Worm (Caenorhabditis elegans) whole organism, young adult: Measurements from ENCODE around the gene eef-1B.2.
"Not testable (repeated sequence)": the region's sequence is repeated elsewhere in the genome, so short reads cannot be mapped to it uniquely, and the experiment has no call there.

Experiments
- B0035.1 ChIP-seq: sonication (generic microtip); optimal IDR thresholded peaks from 2 replicates; lab custom pipeline; 2016; ENCODE audit warnings: missing genetic modification characterization, mild to moderate bottlenecking, missing compliant biosample characterization, missing genotype, missing genetic modification reagents
- B0261.1 ChIP-seq: sonication (generic microtip); optimal IDR thresholded peaks from 2 replicates; lab custom pipeline; 2016; ENCODE audit warnings: mild to moderate bottlenecking, missing genetic modification characterization, moderate library complexity, missing compliant biosample characterization
- B0336.3 ChIP-seq: fragments of 200-800 bp; sonication (Bioruptor generic); IDR thresholded peaks from 2 replicates; pipeline ENCODE4 v1.3.6; 2022; ENCODE audit warnings: missing genetic modification characterization, missing compliant biosample characterization
- C17E4.6 ChIP-seq: fragments of 200-800 bp; sonication (Bioruptor generic); IDR thresholded peaks from 2 replicates; pipeline ENCODE4 v1.3.6; 2022; ENCODE audit warnings: missing genetic modification reagents, missing genetic modification characterization, missing compliant biosample characterization
- F10E7.11 ChIP-seq: sonication (generic microtip); optimal IDR thresholded peaks from 2 replicates; lab custom pipeline; 2017; ENCODE audit warnings: mild to moderate bottlenecking, missing genetic modification characterization, moderate library complexity, missing compliant biosample characterization
- F37B4.10 ChIP-seq: fragments of 200-800 bp; sonication (Bioruptor generic); IDR thresholded peaks from 2 replicates; pipeline ENCODE4 v1.3.6; 2022; ENCODE audit warnings: missing genetic modification characterization, missing compliant biosample characterization
- F57A8.1 ChIP-seq: fragments of 200-800 bp; sonication (Bioruptor generic); optimal IDR thresholded peaks from 2 replicates; lab custom pipeline; 2018; ENCODE audit warnings: mild to moderate bottlenecking, missing genetic modification characterization, moderate library complexity, missing compliant biosample characterization
- Y53F4B.3 ChIP-seq: fragments of 200-800 bp; sonication (Bioruptor generic); IDR thresholded peaks from 2 replicates; pipeline ENCODE4 v1.3.6; 2022; ENCODE audit warnings: missing genetic modification reagents, missing genetic modification characterization, missing compliant biosample characterization
- Y56A3A.18 ChIP-seq: fragments of 200-800 bp; sonication (Bioruptor generic); IDR thresholded peaks from 2 replicates; pipeline ENCODE4 v1.3.6; 2022; ENCODE audit warnings: missing genetic modification reagents, missing genetic modification characterization, missing compliant biosample characterization
- Y95B8A.8 ChIP-seq: fragments of 200-800 bp; sonication (Bioruptor generic); IDR thresholded peaks from 2 replicates; pipeline ENCODE4 v1.3.6; 2022; ENCODE audit warnings: missing genetic modification reagents, missing genetic modification characterization, missing compliant biosample characterization
- ama-1 ChIP-seq, 3 experiments: fragments of 150-350 bp in 1 of 3; sonication (generic microtip) in 2 of 3; optimal IDR thresholded peaks; 2 replicates each; lab custom pipeline; 2014 to 2018; ENCODE audit warnings: missing biosample characterization in 2 of 3, missing genetic modification characterization in 2 of 3, missing genetic modification reagents in 2 of 3
- attf-5 ChIP-seq: fragments of 200-800 bp; sonication (Bioruptor generic); optimal IDR thresholded peaks from 2 replicates; lab custom pipeline; 2018; ENCODE audit warnings: mild to moderate bottlenecking, missing genetic modification characterization, missing compliant biosample characterization
- bed-1 ChIP-seq: fragments of 200-800 bp; sonication (Bioruptor generic); IDR thresholded peaks from 2 replicates; pipeline ENCODE4 v1.3.6; 2022; ENCODE audit warnings: missing genetic modification reagents, missing genetic modification characterization, missing compliant biosample characterization
- bed-2 ChIP-seq: fragments of 200-800 bp; sonication (Bioruptor generic); IDR thresholded peaks from 2 replicates; pipeline ENCODE4 v1.3.6; 2022; ENCODE audit warnings: missing genetic modification reagents, missing genetic modification characterization, missing compliant biosample characterization
- cebp-2 ChIP-seq: fragments of 200-800 bp; sonication (Bioruptor generic); IDR thresholded peaks from 2 replicates; pipeline ENCODE4 v1.3.6; 2022; ENCODE audit warnings: missing genetic modification characterization, missing compliant biosample characterization
- ceh-100 ChIP-seq: fragments of 200-800 bp; sonication (Bioruptor generic); IDR thresholded peaks from 2 replicates; pipeline ENCODE4 v1.3.6; 2022; ENCODE audit warnings: missing genetic modification reagents, missing genetic modification characterization, missing compliant biosample characterization
- ceh-27 ChIP-seq: fragments of 200-800 bp; sonication (Bioruptor generic); optimal IDR thresholded peaks from 2 replicates; lab custom pipeline; 2018; ENCODE audit warnings: mild to moderate bottlenecking, missing genetic modification characterization, moderate library complexity, missing compliant biosample characterization
- die-1 ChIP-seq: sonication (generic microtip); optimal IDR thresholded peaks from 2 replicates; lab custom pipeline; 2016; ENCODE audit warnings: missing genotype, mild to moderate bottlenecking, missing genetic modification characterization, missing compliant biosample characterization
- dox-1 ChIP-seq: fragments of 200-800 bp; sonication (Bioruptor generic); IDR thresholded peaks from 2 replicates; pipeline ENCODE4 v1.3.6; 2022; ENCODE audit warnings: missing genetic modification reagents, missing genetic modification characterization, missing compliant biosample characterization
- dpl-1 ChIP-seq: fragments of 150-350 bp; optimal IDR thresholded peaks from 2 replicates; lab custom pipeline; 2014; ENCODE audit warnings: missing biosample characterization, missing genetic modification reagents, missing genetic modification characterization
- efl-1 ChIP-seq: fragments of 150-350 bp; optimal IDR thresholded peaks from 2 replicates; lab custom pipeline; 2014; ENCODE audit warnings: missing biosample characterization, missing genetic modification reagents, missing genetic modification characterization
- egl-44 ChIP-seq: fragments of 200-800 bp; sonication (Bioruptor generic); IDR thresholded peaks from 2 replicates; pipeline ENCODE4 v1.3.6; 2022; ENCODE audit warnings: missing genetic modification reagents, missing genetic modification characterization, missing compliant biosample characterization
- ekl-4 ChIP-seq: fragments of 200-800 bp; sonication (Bioruptor generic); IDR thresholded peaks from 2 replicates; pipeline ENCODE4 v1.3.6; 2022; ENCODE audit warnings: missing genetic modification reagents, missing genetic modification characterization, missing compliant biosample characterization
- fkh-3 ChIP-seq: sonication (generic microtip); optimal IDR thresholded peaks from 2 replicates; lab custom pipeline; 2016; ENCODE audit warnings: mild to moderate bottlenecking, missing genetic modification characterization, missing compliant biosample characterization
- lag-1 ChIP-seq: fragments of 200-800 bp; sonication (Bioruptor generic); IDR thresholded peaks from 2 replicates; pipeline ENCODE4 v1.3.6; 2022; ENCODE audit warnings: missing genetic modification reagents, missing genetic modification characterization, missing compliant biosample characterization
- lin-26 ChIP-seq: fragments of 200-800 bp; sonication (Bioruptor generic); IDR thresholded peaks from 2 replicates; pipeline ENCODE4 v1.3.6; 2022; ENCODE audit warnings: missing genetic modification reagents, missing genetic modification characterization, missing compliant biosample characterization
- lir-1 ChIP-seq: fragments of 200-800 bp; sonication (Bioruptor generic); conservative IDR thresholded peaks from 2 replicates; pipeline ENCODE4 v1.3.6; 2022; ENCODE audit warnings: missing genetic modification reagents, missing genetic modification characterization, missing compliant biosample characterization
- lsy-27 ChIP-seq: sonication (generic microtip); optimal IDR thresholded peaks from 2 replicates; lab custom pipeline; 2017; ENCODE audit warnings: missing genetic modification characterization, mild to moderate bottlenecking, missing compliant biosample characterization, antibody characterized with exemption, missing genotype, borderline replicate concordance; ENCODE audit not compliant: insufficient read depth
- madf-6 ChIP-seq: fragments of 200-800 bp; sonication (Bioruptor generic); IDR thresholded peaks from 2 replicates; pipeline ENCODE4 v1.3.6; 2022; ENCODE audit warnings: missing genetic modification reagents, missing genetic modification characterization, missing compliant biosample characterization
- mcd-1 ChIP-seq: fragments of 200-800 bp; sonication (Bioruptor generic); IDR thresholded peaks from 2 replicates; pipeline ENCODE4 v1.3.6; 2022; ENCODE audit warnings: missing genetic modification reagents, missing genetic modification characterization, missing compliant biosample characterization
- rec-8 ChIP-seq, 2 experiments: sonication (generic microtip); optimal IDR thresholded peaks; 2 replicates each; lab custom pipeline; 2016; ENCODE audit warnings: mild to moderate bottlenecking in 2 of 2, missing genetic modification characterization in 2 of 2, missing genetic modification reagents in 2 of 2, missing genotype in 2 of 2, missing biosample characterization in 1 of 2, missing compliant biosample characterization in 1 of 2, moderate library complexity in 1 of 2
- repo-1 ChIP-seq: sonication (generic microtip); optimal IDR thresholded peaks from 2 replicates; lab custom pipeline; 2017; ENCODE audit warnings: mild to moderate bottlenecking, missing genetic modification characterization, missing compliant biosample characterization
- rpc-1 ChIP-seq, 2 experiments: fragments of 150-350 bp in 1 of 2; sonication (generic microtip) in 1 of 2; optimal IDR thresholded peaks; 2 replicates each; lab custom pipeline; 2014 to 2018; ENCODE audit warnings: missing biosample characterization in 1 of 2, missing genetic modification characterization in 1 of 2, missing genetic modification reagents in 1 of 2, missing genotype in 1 of 2
- sdz-38 ChIP-seq: sonication (generic microtip); optimal IDR thresholded peaks from 2 replicates; lab custom pipeline; 2016; ENCODE audit warnings: missing genotype, missing genetic modification characterization, missing compliant biosample characterization
- sea-2 ChIP-seq: fragments of 200-800 bp; sonication (Bioruptor generic); IDR thresholded peaks from 2 replicates; pipeline ENCODE4 v1.3.6; 2022; ENCODE audit warnings: missing genetic modification characterization, missing compliant biosample characterization
- snpc-1.1 ChIP-seq: sonication (generic microtip); optimal IDR thresholded peaks from 2 replicates; lab custom pipeline; 2017; ENCODE audit warnings: missing genetic modification characterization, mild to moderate bottlenecking, missing compliant biosample characterization, antibody characterized with exemption, moderate library complexity, missing genotype, missing genetic modification reagents; ENCODE audit not compliant: insufficient read depth
- snpc-1.3 ChIP-seq: sonication (generic microtip); optimal IDR thresholded peaks from 2 replicates; lab custom pipeline; 2017; ENCODE audit warnings: missing genetic modification characterization, mild to moderate bottlenecking, missing compliant biosample characterization, antibody characterized with exemption, moderate library complexity, missing genotype, missing genetic modification reagents; ENCODE audit not compliant: insufficient read depth
- snpc-4 ChIP-seq, 5 experiments: fragments of 150-350 bp in 1 of 5; sonication (generic microtip) in 4 of 5; optimal IDR thresholded peaks; 2 replicates each; lab custom pipeline; 2014 to 2018; ENCODE audit warnings: missing genetic modification characterization in 5 of 5, missing biosample characterization in 3 of 5, antibody characterized with exemption in 2 of 5, mild to moderate bottlenecking in 2 of 5, missing compliant biosample characterization in 2 of 5, missing genotype in 2 of 5, moderate library complexity in 2 of 5, missing genetic modification reagents in 1 of 5
- tbx-9 ChIP-seq: sonication (generic microtip); optimal IDR thresholded peaks from 2 replicates; lab custom pipeline; 2016; ENCODE audit warnings: borderline replicate concordance, missing genetic modification characterization, inconsistent platforms, missing compliant biosample characterization
- zfh-2 ChIP-seq: fragments of 200-800 bp; sonication (Bioruptor generic); conservative IDR thresholded peaks from 2 replicates; pipeline ENCODE4 v1.3.6; 2022; ENCODE audit warnings: missing genetic modification reagents, missing genetic modification characterization, missing compliant biosample characterization
- ztf-18 ChIP-seq: sonication (generic microtip); optimal IDR thresholded peaks from 2 replicates; lab custom pipeline; 2016; ENCODE audit warnings: missing genotype, mild to moderate bottlenecking, missing genetic modification characterization, missing compliant biosample characterization
- ztf-3 ChIP-seq: fragments of 200-800 bp; sonication (Bioruptor generic); optimal IDR thresholded peaks from 2 replicates; lab custom pipeline; 2018; ENCODE audit warnings: mild to moderate bottlenecking, missing genetic modification characterization, missing compliant biosample characterization

Gene eef-1B.2

ce11 chrIV:15046162-15046561, 9.0 kb downstream of the eef-1B.2 start (continued):
- TF ChIP-seq lag-1 (no peak), efl-1 (no peak), B0261.1 (tag; lab: Kevin White, UChicago) (no peak), rec-8 (tag; optimal IDR thresholded peaks at IDR 0.05; lab: Kevin White, UChicago) (no peak), madf-6 (GFP tag; lab: Robert Waterston, UW) (no peak), lsy-27 (no peak), dox-1 (0 out of 2 replicates have a peak, but pooled peaks have one; percentile 9), sdz-38 (no peak), lir-1 (no peak), zfh-2 (peak; percentile 46; the same call in 1 of the 2 replicates), snpc-1.1 (no peak), lin-26 (0 out of 2 replicates have a peak, but pooled peaks have one; percentile 37), bed-2 (no peak), cebp-2 (GFP tag; lab: Robert Waterston, UW) (peak; percentile 83; the same call in 1 of the 2 replicates), C17E4.6 (GFP tag; lab: Robert Waterston, UW) (no peak), sea-2 (GFP tag; lab: Robert Waterston, UW) (no peak), ztf-18 (tag; lab: Kevin White, UChicago) (peak; percentile 37), attf-5 (GFP tag; lab: Kevin White, UChicago) (no peak), dpl-1 (GFP tag; lab: Kevin White, UChicago) (no peak), rpc-1 (optimal IDR thresholded peaks at IDR 0.05; lab: Kevin White, UChicago) (no peak), rpc-1 (tag; optimal IDR thresholded peaks at IDR 0.05; lab: Kevin White, UChicago) (no peak)
- TF ChIP-seq, all 124 proteins: peak for 7

- not testable (repeated sequence) for TF ChIP-seq snpc-4 (GFP tag; optimal IDR thresholded peaks at IDR 0.05; lab: Kevin White, UChicago)
- TF ChIP-seq snpc-4 (tag; optimal IDR thresholded peaks at IDR 0.05; lab: Kevin White, UChicago): peak in 1 of 4 experiments; percentile 67
- TF ChIP-seq mcd-1 (GFP tag; lab: Robert Waterston, UW): 0 out of 2 replicates have a peak, but pooled peaks have one; percentile 29
Measured at ce11 chrIV:15047940-15048339, 10.8 kb downstream of the eef-1B.2 start.

- 0 out of 2 replicates have a peak, but pooled peaks have one; percentile 16 for TF ChIP-seq bed-1 (GFP tag; lab: Robert Waterston, UW)
- no peak for TF ChIP-seq ama-1 (optimal IDR thresholded peaks at IDR 0.05; lab: Kevin White, UChicago)
- TF ChIP-seq ama-1 (GFP tag; optimal IDR thresholded peaks at IDR 0.05; lab: Kevin White, UChicago): peak in 1 of 2 experiments; percentile 32
- TF ChIP-seq egl-44: no peak
- no peak for TF ChIP-seq ceh-100 (GFP tag; lab: Robert Waterston, UW)
- TF ChIP-seq Y56A3A.18 (GFP tag; lab: Robert Waterston, UW): 0 out of 2 replicates have a peak, but pooled peaks have one; percentile 21
- TF ChIP-seq snpc-1.3 (tag; lab: Kevin White, UChicago): no peak
- no peak for TF ChIP-seq dox-1
- no peak for TF ChIP-seq efl-1
- TF ChIP-seq B0261.1 (tag; lab: Kevin White, UChicago): peak; percentile 3
- TF ChIP-seq ztf-3: no peak
- no peak for TF ChIP-seq ceh-27
- peak; percentile 26 for TF ChIP-seq B0035.1 (tag; lab: Kevin White, UChicago)
- peak; percentile 66 for TF ChIP-seq repo-1 (tag; lab: Kevin White, UChicago)
- TF ChIP-seq F37B4.10 (GFP tag; lab: Robert Waterston, UW): no peak
- TF ChIP-seq Y53F4B.3 (GFP tag; lab: Robert Waterston, UW): no peak
- TF ChIP-seq F57A8.1: no peak
- TF ChIP-seq zfh-2: no peak
- no peak for TF ChIP-seq tbx-9 (tag; lab: Kevin White, UChicago)
- TF ChIP-seq die-1 (tag; lab: Kevin White, UChicago): no peak
- peak; percentile 65; the same call in 1 of the 2 replicates for TF ChIP-seq B0336.3 (GFP tag; lab: Robert Waterston, UW)
- no peak for TF ChIP-seq fkh-3
- no peak for TF ChIP-seq Y95B8A.8 (GFP tag; lab: Robert Waterston, UW)
- TF ChIP-seq ekl-4 (GFP tag; lab: Robert Waterston, UW): no peak; the same call in 1 of the 2 replicates
- peak; percentile 52; the same call in 1 of the 2 replicates for TF ChIP-seq mcd-1 (GFP tag; lab: Robert Waterston, UW)
- TF ChIP-seq F10E7.11 (tag; lab: Kevin White, UChicago): no peak
Measured at ce11 chrIV:15049288-15050094, 12.4 kb downstream of the eef-1B.2 start.
